Worm (Caenorhabditis elegans) whole organism, L2 larva: ENCODE data around the gene puf-12.

Experiments
- F13H6.1 ChIP-seq: sonication (generic microtip); optimal IDR thresholded peaks from 2 replicates; lab custom pipeline; 2016; ENCODE audit warnings: missing genetic modification characterization, missing compliant biosample characterization
- R02D3.7 ChIP-seq: fragments of 150-350 bp; optimal IDR thresholded peaks from 2 replicates; lab custom pipeline; 2014; ENCODE audit warnings: missing biosample characterization, missing genetic modification characterization
- Y55F3AM.14 ChIP-seq: fragments of 200-800 bp; sonication (Bioruptor generic); optimal IDR thresholded peaks from 2 replicates; lab custom pipeline; 2018; ENCODE audit warnings: mild to moderate bottlenecking, missing genetic modification characterization, missing compliant biosample characterization
- alr-1 ChIP-seq: fragments of 150-350 bp; optimal IDR thresholded peaks from 2 replicates; lab custom pipeline; 2014; ENCODE audit warnings: missing biosample characterization, missing genetic modification characterization
- aly-2 ChIP-seq: fragments of 150-350 bp; optimal IDR thresholded peaks from 2 replicates; lab custom pipeline; 2014; ENCODE audit warnings: missing biosample characterization, missing genetic modification characterization
- ama-1 ChIP-seq: fragments of 150-350 bp; optimal IDR thresholded peaks from 2 replicates; lab custom pipeline; 2018; ENCODE audit warnings: inconsistent platforms
- blmp-1 ChIP-seq: sonication (generic microtip); optimal IDR thresholded peaks from 2 replicates; lab custom pipeline; 2017; ENCODE audit warnings: missing genetic modification characterization, mild to moderate bottlenecking, missing compliant biosample characterization, antibody characterized with exemption, moderate library complexity; ENCODE audit not compliant: insufficient read depth
- crh-2 ChIP-seq: sonication (generic microtip); optimal IDR thresholded peaks from 2 replicates; lab custom pipeline; 2017; ENCODE audit warnings: missing biosample characterization, missing genetic modification characterization
- dmd-4 ChIP-seq: sonication (generic microtip); optimal IDR thresholded peaks from 2 replicates; lab custom pipeline; 2017; ENCODE audit warnings: missing biosample characterization, missing genetic modification characterization
- elt-1 ChIP-seq: fragments of 150-350 bp; optimal IDR thresholded peaks from 2 replicates; lab custom pipeline; 2014; ENCODE audit warnings: missing biosample characterization, missing genetic modification characterization
- elt-3 ChIP-seq: sonication (generic microtip); optimal IDR thresholded peaks from 2 replicates; lab custom pipeline; 2017; ENCODE audit warnings: missing biosample characterization, missing genetic modification characterization
- fos-1 ChIP-seq: fragments of 150-350 bp; optimal IDR thresholded peaks from 2 replicates; lab custom pipeline; 2014; ENCODE audit warnings: missing biosample characterization, missing genetic modification characterization
- lin-11 ChIP-seq: fragments of 150-350 bp; sonication (generic microtip); optimal IDR thresholded peaks from 2 replicates; lab custom pipeline; 2014; ENCODE audit warnings: missing biosample characterization, missing genetic modification characterization, inconsistent platforms, mixed read lengths
- lin-13 ChIP-seq: fragments of 150-350 bp; optimal IDR thresholded peaks from 2 replicates; lab custom pipeline; 2014; ENCODE audit warnings: missing biosample characterization, missing genetic modification reagents, missing genetic modification characterization
- lin-39 ChIP-seq: fragments of 150-350 bp; optimal IDR thresholded peaks from 2 replicates; lab custom pipeline; 2014; ENCODE audit warnings: missing biosample characterization, missing genetic modification reagents, missing genetic modification characterization
- lsy-2 ChIP-seq, 2 experiments: fragments of 150-350 bp in 1 of 2; sonication (generic microtip) in 1 of 2; optimal IDR thresholded peaks; 2 replicates each; lab custom pipeline; 2014 to 2017; ENCODE audit warnings: missing biosample characterization in 2 of 2, missing genetic modification characterization in 2 of 2
- mab-5 ChIP-seq: fragments of 150-350 bp; optimal IDR thresholded peaks from 2 replicates; lab custom pipeline; 2014; ENCODE audit warnings: missing biosample characterization, missing genetic modification characterization
- mdl-1 ChIP-seq, 2 experiments: fragments of 150-350 bp in 1 of 2; sonication (generic microtip) in 1 of 2; optimal IDR thresholded peaks; 2 replicates each; lab custom pipeline; 2017; ENCODE audit warnings: missing biosample characterization in 2 of 2, missing genetic modification characterization in 2 of 2
- nhr-10 ChIP-seq: sonication (generic microtip); optimal IDR thresholded peaks from 2 replicates; lab custom pipeline; 2017; ENCODE audit warnings: missing biosample characterization, missing genetic modification characterization
- nhr-11 ChIP-seq: fragments of 150-350 bp; optimal IDR thresholded peaks from 2 replicates; lab custom pipeline; 2014; ENCODE audit warnings: missing biosample characterization, missing genetic modification characterization
- nhr-21 ChIP-seq: fragments of 150-350 bp; optimal IDR thresholded peaks from 2 replicates; lab custom pipeline; 2014; ENCODE audit warnings: missing biosample characterization, missing genetic modification characterization
- nhr-23 ChIP-seq: fragments of 150-350 bp; optimal IDR thresholded peaks from 2 replicates; lab custom pipeline; 2014; ENCODE audit warnings: missing biosample characterization, missing genetic modification reagents, missing genetic modification characterization
- nhr-25 ChIP-seq: fragments of 150-350 bp; sonication (generic microtip); optimal IDR thresholded peaks from 3 replicates; lab custom pipeline; 2014; ENCODE audit warnings: missing biosample characterization, missing genetic modification characterization
- nhr-6 ChIP-seq: fragments of 150-350 bp; optimal IDR thresholded peaks from 2 replicates; lab custom pipeline; 2014; ENCODE audit warnings: missing biosample characterization, missing genetic modification characterization
- nhr-77 ChIP-seq: fragments of 150-350 bp; optimal IDR thresholded peaks from 2 replicates; lab custom pipeline; 2014; ENCODE audit warnings: missing biosample characterization, missing genetic modification characterization
- peb-1 ChIP-seq: fragments of 150-350 bp; optimal IDR thresholded peaks from 2 replicates; lab custom pipeline; 2014; ENCODE audit warnings: missing biosample characterization, missing genetic modification characterization
- sma-3 ChIP-seq: sonication (generic microtip); optimal IDR thresholded peaks from 2 replicates; lab custom pipeline; 2016; ENCODE audit warnings: missing genetic modification reagents, missing genetic modification characterization, missing compliant biosample characterization
- snpc-4 ChIP-seq: fragments of 150-350 bp; optimal IDR thresholded peaks from 2 replicates; lab custom pipeline; 2014; ENCODE audit warnings: missing biosample characterization, missing genetic modification characterization
- unc-39 ChIP-seq: fragments of 150-350 bp; optimal IDR thresholded peaks from 2 replicates; lab custom pipeline; 2014; ENCODE audit warnings: missing biosample characterization, missing genetic modification characterization
- unc-55 ChIP-seq: fragments of 150-350 bp; sonication (generic microtip); optimal IDR thresholded peaks from 3 replicates; lab custom pipeline; 2014; ENCODE audit warnings: missing biosample characterization, missing genetic modification reagents, missing genetic modification characterization
- unc-62 ChIP-seq: fragments of 150-350 bp; optimal IDR thresholded peaks from 2 replicates; lab custom pipeline; 2014; ENCODE audit warnings: missing biosample characterization, missing genetic modification reagents, missing genetic modification characterization
- zag-1 ChIP-seq: fragments of 150-350 bp; optimal IDR thresholded peaks from 2 replicates; lab custom pipeline; 2014; ENCODE audit warnings: missing biosample characterization, missing genetic modification characterization
- ztf-1 ChIP-seq: fragments of 200-800 bp; sonication (Bioruptor generic); conservative IDR thresholded peaks from 2 replicates; pipeline ENCODE4 v1.3.6; 2022; ENCODE audit warnings: missing genetic modification characterization, missing compliant biosample characterization
- ztf-11 ChIP-seq: sonication (generic microtip); optimal IDR thresholded peaks from 2 replicates; lab custom pipeline; 2017; ENCODE audit warnings: missing biosample characterization, missing genetic modification characterization
- ztf-4 ChIP-seq: fragments of 150-350 bp; optimal IDR thresholded peaks from 2 replicates; lab custom pipeline; 2014; ENCODE audit warnings: missing biosample characterization, missing genetic modification characterization

Gene puf-12

ce11 chrII:10105604-10106003, 5.5 kb downstream of the puf-12 start, which contains the start of gene ZK945.4:
Gene ZK945.4 (minus strand): TSS chrII:10105704.
- TF ChIP-seq nhr-10 (no peak), Y55F3AM.14 (GFP tag; lab: Kevin White, UChicago) (no peak), R02D3.7 (tag; lab: Kevin White, UChicago) (no peak), dmd-4 (no peak), nhr-23 (tag; lab: Kevin White, UChicago) (no peak), nhr-21 (tag; lab: Kevin White, UChicago) (no peak), mab-5 (tag; lab: Kevin White, UChicago) (no peak), elt-1 (no peak), snpc-4 (no peak), lsy-2 (tag; optimal IDR thresholded peaks at IDR 0.05; lab: Kevin White, UChicago) (no peak)

ce11 chrII:10106870-10107269, 6.8 kb downstream of the puf-12 start, which contains the start of gene ZK945.6:
Gene ZK945.6 (minus strand): TSS chrII:10106970.
- TF ChIP-seq mdl-1 (tag; optimal IDR thresholded peaks at IDR 0.05; lab: Kevin White, UChicago) (no peak), elt-3 (no peak), crh-2 (tag; lab: Kevin White, UChicago) (no peak), ztf-4 (tag; lab: Kevin White, UChicago) (no peak), ztf-1 (no peak), R02D3.7 (tag; lab: Kevin White, UChicago) (no peak), elt-1 (no peak), aly-2 (no peak), lin-39 (tag; lab: Kevin White, UChicago) (no peak), nhr-23 (tag; lab: Kevin White, UChicago) (no peak), fos-1 (tag; lab: Kevin White, UChicago) (no peak), peb-1 (no peak), nhr-21 (tag; lab: Kevin White, UChicago) (no peak), sma-3 (no peak)

ce11 chrII:10108377-10108776, 8.3 kb downstream of the puf-12 start, which contains the start of the genes ZK945.7 and ZK945.8:
Gene ZK945.7 (minus strand): TSS chrII:10108477.
Gene ZK945.8 (plus strand): TSS chrII:10108651.
- TF ChIP-seq nhr-77 (tag; lab: Kevin White, UChicago) (no peak), nhr-6 (tag; lab: Kevin White, UChicago) (no peak), R02D3.7 (tag; lab: Kevin White, UChicago) (no peak), unc-55 (GFP tag; lab: Kevin White, UChicago) (no peak), lsy-2 (tag; optimal IDR thresholded peaks at IDR 0.05; lab: Kevin White, UChicago) (no peak), lin-11 (tag; lab: Kevin White, UChicago) (no peak), aly-2 (no peak), unc-62 (GFP tag; lab: Kevin White, UChicago) (no peak), zag-1 (tag; lab: Kevin White, UChicago) (no peak), F13H6.1 (tag; lab: Kevin White, UChicago) (no peak)

- no peak for TF ChIP-seq zag-1 (tag; lab: Kevin White, UChicago)
- TF ChIP-seq nhr-77 (tag; lab: Kevin White, UChicago): no peak
- no peak for TF ChIP-seq blmp-1 (tag; lab: Kevin White, UChicago)
- no peak for TF ChIP-seq lsy-2 (tag; optimal IDR thresholded peaks at IDR 0.05; lab: Kevin White, UChicago)
- TF ChIP-seq ztf-4 (tag; lab: Kevin White, UChicago): no peak
- TF ChIP-seq, all 48 proteins: peak for 0
These were observed 16.6 kb downstream of the puf-12 start for ce11 chrII:10116690-10117089.

DNA sequence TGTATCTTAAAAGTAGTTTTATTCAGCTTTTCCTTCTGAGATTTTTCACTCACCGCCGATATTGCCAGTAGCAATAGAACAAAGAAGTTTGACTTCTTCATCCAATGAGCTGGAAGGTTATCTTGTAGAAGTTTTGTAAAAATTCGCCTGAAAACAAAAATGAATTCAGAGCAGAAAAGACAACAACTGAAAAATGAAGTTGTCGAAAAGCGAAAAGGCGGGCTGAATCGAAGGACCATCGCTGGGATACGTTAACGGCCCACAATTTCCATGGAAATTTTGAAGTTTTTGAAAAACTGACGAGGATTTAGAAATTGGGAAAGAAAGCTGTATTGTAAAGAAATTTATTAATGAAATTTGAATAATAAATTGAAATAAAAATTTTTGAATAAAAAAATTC, 21.6 kb downstream of the puf-12 start, which contains the start of gene lov-1:
TSS of gene lov-1 (minus strand) at position 101 of the 400 bp plus-strand sequence.
- no peak for TF ChIP-seq ztf-1
- TF ChIP-seq lin-11 (tag; lab: Kevin White, UChicago): no peak
- no peak for TF ChIP-seq ama-1 (lab: Kevin White, UChicago)
- TF ChIP-seq nhr-25: no peak
- no peak for TF ChIP-seq dmd-4
- TF ChIP-seq unc-62 (GFP tag; lab: Kevin White, UChicago): no peak
- TF ChIP-seq nhr-21 (tag; lab: Kevin White, UChicago): no peak
- no peak for TF ChIP-seq aly-2
- TF ChIP-seq alr-1 (tag; lab: Kevin White, UChicago): no peak
- TF ChIP-seq unc-39: no peak
- no peak for TF ChIP-seq nhr-6 (tag; lab: Kevin White, UChicago)
- no peak for TF ChIP-seq nhr-10
- TF ChIP-seq mdl-1 (tag; optimal IDR thresholded peaks at IDR 0.05; lab: Kevin White, UChicago): no peak
- no peak for TF ChIP-seq ztf-4 (tag; lab: Kevin White, UChicago)
- TF ChIP-seq crh-2 (tag; lab: Kevin White, UChicago): no peak
- TF ChIP-seq lin-13 (GFP tag; lab: Kevin White, UChicago): no peak
- TF ChIP-seq nhr-11: no peak
- TF ChIP-seq ztf-11: no peak
